Fruit fly (Drosophila melanogaster) whole organism, adult: ENCODE data around the gene Csk.

Experiments
- CG1620 ChIP-seq: fragments of 200-800 bp; sonication (Bioruptor generic); optimal IDR thresholded peaks from 2 replicates; lab custom pipeline; 2016; ENCODE audit warnings: missing biosample characterization, missing genetic modification characterization
- CG33017 ChIP-seq: fragments of 200-800 bp; sonication (Bioruptor generic); optimal IDR thresholded peaks from 2 replicates; lab custom pipeline; 2018; ENCODE audit warnings: missing biosample characterization, mild to moderate bottlenecking, missing genetic modification characterization, moderate library complexity
- CG5204 ChIP-seq: fragments of 200-800 bp; sonication (Bioruptor generic); optimal IDR thresholded peaks from 2 replicates; lab custom pipeline; 2016; ENCODE audit warnings: missing biosample characterization, missing genetic modification characterization
- CG7045 ChIP-seq: fragments of 200-800 bp; sonication (Bioruptor generic); optimal IDR thresholded peaks from 2 replicates; lab custom pipeline; 2017; ENCODE audit warnings: missing biosample characterization, mild to moderate bottlenecking, missing genetic modification characterization
- CG7101 ChIP-seq: fragments of 200-800 bp; sonication (Bioruptor generic); optimal IDR thresholded peaks from 2 replicates; lab custom pipeline; 2018; ENCODE audit warnings: missing biosample characterization, mild to moderate bottlenecking, missing genetic modification characterization, moderate library complexity
- Crg-1 ChIP-seq: fragments of 200-800 bp; sonication (Bioruptor generic); optimal IDR thresholded peaks from 2 replicates; lab custom pipeline; 2016; ENCODE audit warnings: missing biosample characterization, missing genetic modification characterization
- cic ChIP-seq: fragments of 200-800 bp; sonication (Bioruptor generic); optimal IDR thresholded peaks from 2 replicates; lab custom pipeline; 2017; ENCODE audit warnings: missing biosample characterization, mild to moderate bottlenecking, missing genetic modification characterization, moderate library complexity
- cnc ChIP-seq, 2 experiments: fragments of >200 bp; optimal IDR thresholded peaks; 2 replicates each; lab custom pipeline; 2017
- kay ChIP-seq: fragments of 200-800 bp; sonication (Bioruptor generic); peaks from one replicate; lab custom pipeline; 2016; ENCODE audit warnings: missing biosample characterization, missing genetic modification characterization, borderline replicate concordance
- ovo ChIP-seq: fragments of 200-800 bp; sonication (Bioruptor generic); optimal IDR thresholded peaks from 2 replicates; lab custom pipeline; 2016; ENCODE audit warnings: missing biosample characterization, missing genetic modification characterization
- tj ChIP-seq: fragments of 200-800 bp; sonication (Bioruptor generic); optimal IDR thresholded peaks from 3 replicates; lab custom pipeline; 2017; ENCODE audit warnings: missing biosample characterization, mild to moderate bottlenecking, missing genetic modification characterization, moderate library complexity

DNA sequence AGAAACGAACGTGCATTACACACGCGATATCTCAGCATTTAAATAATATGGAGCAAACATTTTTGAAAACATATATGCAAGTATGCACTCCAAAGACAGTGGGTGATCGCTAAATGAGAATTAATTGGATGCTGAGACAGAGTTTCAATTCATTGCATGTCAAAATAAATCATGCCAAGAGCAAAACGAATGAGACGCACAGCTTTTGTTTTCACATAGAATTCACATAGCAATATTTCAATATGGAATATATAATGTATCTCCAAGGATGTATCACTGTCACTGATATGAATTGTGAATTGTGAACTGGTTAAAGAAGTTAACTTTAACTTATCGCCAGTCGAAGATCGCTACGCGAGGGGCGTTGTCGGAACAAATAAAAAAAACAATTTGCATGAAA, 36.0 kb downstream of the Csk start:
- TF ChIP-seq CG7101 (tag; lab: Kevin White, UChicago) (no peak), CG1620 (GFP tag; lab: Kevin White, UChicago) (no peak), CG33017 (tag; lab: Kevin White, UChicago) (no peak), CG5204 (GFP tag; lab: Kevin White, UChicago) (no peak), Crg-1 (GFP tag; lab: Kevin White, UChicago) (no peak), kay (GFP tag; lab: Kevin White, UChicago) (no peak), ovo (GFP tag; lab: Kevin White, UChicago) (no peak), tj (GFP tag; lab: Kevin White, UChicago) (no peak), cic (GFP tag; lab: Kevin White, UChicago) (no peak), CG7045 (no peak), cnc (optimal IDR thresholded peaks at IDR 0.05; lab: Kevin White, UChicago) (no peak)
